Fruit fly (Drosophila melanogaster): ENCODE results near the gene LManVI.

The LManVI gene

dm6 chr2L:8732702-8733101 lies 48.4 kb downstream of the LManVI start (continued):
- TF ChIP-seq CG13296 (GFP tag; optimal IDR thresholded peaks at IDR 0.05) (no peak), CG6791 (GFP tag; IDR thresholded peaks at IDR 0.05; ENCODE audit: partially characterized antibody) (no peak), rib (GFP tag; IDR thresholded peaks at IDR 0.05) (no peak), CG6175 (GFP tag; IDR thresholded peaks at IDR 0.05) (no peak), CG18764 (GFP tag; optimal IDR thresholded peaks at IDR 0.05) (no peak), CG8924 (tag; optimal IDR thresholded peaks at IDR 0.05) (no peak), Sox100B (GFP tag; optimal IDR thresholded peaks at IDR 0.05) (peak; percentile 8), sima (GFP tag; optimal IDR thresholded peaks at IDR 0.05) (no peak), otp (GFP tag; IDR thresholded peaks at IDR 0.05) (0 out of 3 replicates have a peak, but pooled peaks have one; percentile 52), NfI (GFP tag; optimal IDR thresholded peaks at IDR 0.05) (no peak), CG12071 (GFP tag; optimal IDR thresholded peaks at IDR 0.05) (no peak), ap (GFP tag; IDR thresholded peaks at IDR 0.05) (no peak), CG15269 (tag; optimal IDR thresholded peaks at IDR 0.05) (peak; percentile 29), lilli (GFP tag; optimal IDR thresholded peaks at IDR 0.05) (peak; percentile 34), bcd (GFP tag; optimal IDR thresholded peaks at IDR 0.05) (peak; percentile 7), slp2 (GFP tag; optimal IDR thresholded peaks at IDR 0.05) (no peak), CG17385 (GFP tag; optimal IDR thresholded peaks at IDR 0.05) (no peak), eyg (GFP tag; optimal IDR thresholded peaks at IDR 0.05) (no peak), CG8765 (GFP tag; IDR thresholded peaks at IDR 0.05) (no peak), zfh1 (GFP tag; IDR thresholded peaks at IDR 0.05) (peak; percentile 50; the same call in 1 of the 3 replicates), stc (GFP tag; IDR thresholded peaks at IDR 0.05) (peak; percentile 70), CG2875 (GFP tag; optimal IDR thresholded peaks at IDR 0.05) (no peak), Blimp-1 (GFP tag; optimal IDR thresholded peaks at IDR 0.05) (peak; percentile 21), Kr (GFP tag; optimal IDR thresholded peaks at IDR 0.05) (no peak), luna (GFP tag; optimal IDR thresholded peaks at IDR 0.05) (no peak), sisA (GFP tag; IDR thresholded peaks at IDR 0.05) (peak; percentile 53), CG30020 (tag; optimal IDR thresholded peaks at IDR 0.05) (no peak), CG8944 (GFP tag; optimal IDR thresholded peaks at IDR 0.05) (no peak), gcm (GFP tag; optimal IDR thresholded peaks at IDR 0.05) (no peak), Jarid2 (GFP tag; optimal IDR thresholded peaks at IDR 0.05) (no peak), H15 (GFP tag; IDR thresholded peaks at IDR 0.05) (peak; percentile 72), CG10431 (GFP tag; optimal IDR thresholded peaks at IDR 0.05) (no peak), CG18011 (GFP tag; optimal IDR thresholded peaks at IDR 0.05) (no peak), CG4404 (GFP tag; IDR thresholded peaks at IDR 0.05) (no peak), ab (GFP tag; optimal IDR thresholded peaks at IDR 0.05) (no peak), CG30403 (GFP tag; optimal IDR thresholded peaks at IDR 0.05) (peak; percentile 32), gfzf (GFP tag; optimal IDR thresholded peaks at IDR 0.05) (no peak), corto (GFP tag; optimal IDR thresholded peaks at IDR 0.05) (no peak), CG4282 (GFP tag; optimal IDR thresholded peaks at IDR 0.05) (no peak), BEAF-32 (GFP tag; optimal IDR thresholded peaks at IDR 0.05) (no peak), CG16815 (GFP tag; optimal IDR thresholded peaks at IDR 0.05) (no peak), Xrp1 (GFP tag; IDR thresholded peaks at IDR 0.05) (no peak), unc-4 (GFP tag; IDR thresholded peaks at IDR 0.05; ENCODE audit: partially characterized antibody) (no peak), CrebB (tag; optimal IDR thresholded peaks at IDR 0.05) (no peak), CG32532 (GFP tag; IDR thresholded peaks at IDR 0.05) (no peak), Drgx (GFP tag; IDR thresholded peaks at IDR 0.05) (no peak), HLH54F (GFP tag; optimal IDR thresholded peaks at IDR 0.05) (no peak), lola (GFP tag; optimal IDR thresholded peaks at IDR 0.05) (no peak), Asciz (GFP tag; optimal IDR thresholded peaks at IDR 0.05) (no peak), exex (tag; optimal IDR thresholded peaks at IDR 0.05) (no peak), CG4328 (GFP tag; optimal IDR thresholded peaks at IDR 0.05) (no peak)

Measured in whole organism, embryonic.